Worm (Caenorhabditis elegans) whole organism, L1 larva: ENCODE results near the gene kars-1.

Experiments used
- C04F5.9 ChIP-seq: sonication (generic microtip); optimal IDR thresholded peaks from 2 replicates; lab custom pipeline; 2016; ENCODE audit warnings: missing genetic modification characterization, missing compliant biosample characterization
- C34B4.2 ChIP-seq: sonication (generic microtip); optimal IDR thresholded peaks from 2 replicates; lab custom pipeline; 2017; ENCODE audit warnings: mild to moderate bottlenecking, missing genetic modification characterization, missing compliant biosample characterization
- F16B12.6 ChIP-seq: fragments of 150-350 bp; optimal IDR thresholded peaks from 2 replicates; lab custom pipeline; 2014; ENCODE audit warnings: missing biosample characterization, missing genetic modification characterization
- Y116A8C.19 ChIP-seq: sonication (generic microtip); optimal IDR thresholded peaks from 2 replicates; lab custom pipeline; 2016; ENCODE audit warnings: missing compliant biosample characterization, missing genetic modification characterization, borderline replicate concordance
- alr-1 ChIP-seq: fragments of 200-800 bp; sonication (Bioruptor generic); optimal IDR thresholded peaks from 2 replicates; lab custom pipeline; 2018; ENCODE audit warnings: borderline replicate concordance, mild to moderate bottlenecking, missing genetic modification characterization, missing compliant biosample characterization
- aly-2 ChIP-seq: fragments of 150-350 bp; optimal IDR thresholded peaks from 2 replicates; lab custom pipeline; 2014; ENCODE audit warnings: missing biosample characterization, missing genetic modification characterization
- blmp-1 ChIP-seq: fragments of 150-350 bp; optimal IDR thresholded peaks from 2 replicates; lab custom pipeline; 2014; ENCODE audit warnings: missing biosample characterization, missing genetic modification characterization
- ceh-82 ChIP-seq, 3 experiments: fragments of 150-350 bp in 1 of 3; sonication (generic microtip) in 2 of 3; optimal IDR thresholded peaks; 2 replicates each; lab custom pipeline; 2014 to 2017; ENCODE audit warnings: missing biosample characterization in 3 of 3, missing genetic modification characterization in 3 of 3
- efl-1 ChIP-seq, 4 experiments: fragments of 150-350 bp; optimal IDR thresholded peaks in 3 of 4; peaks in 1 of 4; 1 replicate in 1 of 4; 2 replicates in 3 of 4; lab custom pipeline; 2014; ENCODE audit warnings: missing biosample characterization in 2 of 4, missing genetic modification characterization in 2 of 4, missing genetic modification reagents in 2 of 4
- elt-2 ChIP-seq: sonication (generic microtip); optimal IDR thresholded peaks from 2 replicates; lab custom pipeline; 2016; ENCODE audit warnings: missing genetic modification characterization, mild to moderate bottlenecking, inconsistent platforms, missing compliant biosample characterization, missing genetic modification reagents
- ets-5 ChIP-seq: fragments of 200-800 bp; sonication (Bioruptor generic); IDR thresholded peaks from 2 replicates; pipeline ENCODE4 v1.3.6; 2022; ENCODE audit warnings: missing genetic modification characterization, missing compliant biosample characterization
- fkh-4 ChIP-seq: sonication (generic microtip); optimal IDR thresholded peaks from 2 replicates; lab custom pipeline; 2016; ENCODE audit warnings: missing compliant biosample characterization, missing genetic modification characterization, borderline replicate concordance
- grh-1 ChIP-seq: fragments of 200-800 bp; sonication (Bioruptor generic); IDR thresholded peaks from 2 replicates; pipeline ENCODE4 v1.3.6; 2022; ENCODE audit warnings: missing genetic modification reagents, missing genetic modification characterization, missing compliant biosample characterization
- irx-1 ChIP-seq: sonication (generic microtip); optimal IDR thresholded peaks from 2 replicates; lab custom pipeline; 2016; ENCODE audit warnings: missing genetic modification characterization, missing compliant biosample characterization
- lin-13 ChIP-seq: fragments of 150-350 bp; optimal IDR thresholded peaks from 2 replicates; lab custom pipeline; 2014; ENCODE audit warnings: missing biosample characterization, missing genetic modification reagents, missing genetic modification characterization
- lin-14 ChIP-seq: fragments of 200-800 bp; sonication (Bioruptor generic); optimal IDR thresholded peaks from 2 replicates; lab custom pipeline; 2018; ENCODE audit warnings: mild to moderate bottlenecking, missing genetic modification characterization, moderate library complexity, missing compliant biosample characterization
- lin-15B ChIP-seq: fragments of 150-350 bp; sonication (generic microtip); optimal IDR thresholded peaks from 3 replicates; lab custom pipeline; 2014; ENCODE audit warnings: missing biosample characterization, missing genetic modification characterization
- lin-39 ChIP-seq: fragments of 150-350 bp; optimal IDR thresholded peaks from 2 replicates; lab custom pipeline; 2014; ENCODE audit warnings: missing biosample characterization, missing genetic modification reagents, missing genetic modification characterization
- mef-2 ChIP-seq: fragments of 150-350 bp; optimal IDR thresholded peaks from 2 replicates; lab custom pipeline; 2014; ENCODE audit warnings: missing biosample characterization, missing genetic modification characterization
- mep-1 ChIP-seq: fragments of 150-350 bp; optimal IDR thresholded peaks from 2 replicates; lab custom pipeline; 2014; ENCODE audit warnings: missing biosample characterization, missing genetic modification characterization
- nhr-12 ChIP-seq: sonication (generic microtip); optimal IDR thresholded peaks from 2 replicates; lab custom pipeline; 2017; ENCODE audit warnings: missing biosample characterization, missing genetic modification characterization
- nhr-19 ChIP-seq: fragments of 200-800 bp; sonication (Bioruptor generic); conservative IDR thresholded peaks from 2 replicates; pipeline ENCODE4 v1.3.6; 2022; ENCODE audit warnings: missing genetic modification characterization, missing compliant biosample characterization
- nhr-47 ChIP-seq: sonication (generic microtip); optimal IDR thresholded peaks from 2 replicates; lab custom pipeline; 2016; ENCODE audit warnings: mild to moderate bottlenecking, missing genetic modification characterization, moderate library complexity, missing compliant biosample characterization
- nhr-84 ChIP-seq: sonication (generic microtip); optimal IDR thresholded peaks from 2 replicates; lab custom pipeline; 2017; ENCODE audit warnings: missing biosample characterization, missing genetic modification characterization
- nhr-85 ChIP-seq: sonication (generic microtip); peaks from one replicate; lab custom pipeline; 2016; ENCODE audit warnings: missing genetic modification characterization, inconsistent platforms, missing compliant biosample characterization
- pag-3 ChIP-seq: sonication (generic microtip); optimal IDR thresholded peaks from 2 replicates; lab custom pipeline; 2017; ENCODE audit warnings: missing genetic modification characterization, mild to moderate bottlenecking, missing compliant biosample characterization, antibody characterized with exemption, borderline replicate concordance; ENCODE audit not compliant: insufficient read depth
- sup-37 ChIP-seq: fragments of 200-800 bp; sonication (Bioruptor generic); optimal IDR thresholded peaks from 2 replicates; lab custom pipeline; 2018; ENCODE audit warnings: mild to moderate bottlenecking, missing genetic modification characterization, missing compliant biosample characterization
- tbx-2 ChIP-seq: sonication (generic microtip); optimal IDR thresholded peaks from 2 replicates; lab custom pipeline; 2016; ENCODE audit warnings: missing genetic modification characterization, missing compliant biosample characterization
- tlp-1 ChIP-seq: fragments of 150-350 bp; optimal IDR thresholded peaks from 2 replicates; lab custom pipeline; 2014; ENCODE audit warnings: missing biosample characterization, missing genetic modification characterization
- unc-86 ChIP-seq: sonication (generic microtip); optimal IDR thresholded peaks from 2 replicates; lab custom pipeline; 2016; ENCODE audit warnings: missing genetic modification characterization, missing compliant biosample characterization
- unc-98 ChIP-seq: fragments of 200-800 bp; sonication (Bioruptor generic); IDR thresholded peaks from 2 replicates; pipeline ENCODE4 v1.3.6; 2022; ENCODE audit warnings: missing genetic modification characterization, missing compliant biosample characterization
- xbp-1 ChIP-seq: sonication (generic microtip); optimal IDR thresholded peaks from 2 replicates; lab custom pipeline; 2016; ENCODE audit warnings: missing genetic modification characterization, missing compliant biosample characterization

Gene kars-1

DNA sequence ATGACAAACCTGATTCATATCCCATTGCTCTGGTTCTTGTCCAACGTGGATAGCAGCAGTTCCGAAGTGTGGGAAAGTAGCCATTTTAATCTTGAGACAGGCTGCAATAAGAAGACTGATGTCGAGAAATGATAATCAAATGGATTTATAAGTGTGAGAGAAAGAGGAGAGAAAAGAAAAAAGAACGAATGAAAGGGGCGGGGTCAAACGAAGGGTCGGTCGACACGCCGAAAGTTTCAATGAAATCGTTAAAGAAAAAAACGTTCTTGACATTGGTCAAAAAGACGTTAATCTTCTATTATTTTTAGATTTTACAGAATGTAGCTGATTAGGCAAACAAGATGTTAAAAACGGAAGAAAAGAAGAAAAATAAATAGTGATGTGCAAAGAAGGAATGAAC lies 14.4 kb downstream of the kars-1 start, which contains the start of gene cth-2:
Gene cth-2 (minus strand): TSS at position 101 of the 400 bp plus-strand sequence.
- TF ChIP-seq blmp-1 (tag; lab: Kevin White, UChicago), result peak; percentile 64
- peak; percentile 32 for TF ChIP-seq lin-14 (GFP tag; lab: Kevin White, UChicago)
- no peak for TF ChIP-seq ets-5
- TF ChIP-seq mep-1 (tag; lab: Kevin White, UChicago), result peak; percentile 12

ce11 chrII:7056328-7056727 lies 15.9 kb downstream of the kars-1 start:
- no peak for TF ChIP-seq lin-14 (GFP tag; lab: Kevin White, UChicago)

ce11 chrII:7054987-7055386 lies 17.2 kb downstream of the kars-1 start, which contains the start of gene ZK1127.3:
TSS of gene ZK1127.3 (plus strand) at chrII:7055287.
- TF ChIP-seq fkh-4 (no peak), C34B4.2 (tag; lab: Kevin White, UChicago) (no peak), blmp-1 (tag; lab: Kevin White, UChicago) (no peak), sup-37 (GFP tag; lab: Kevin White, UChicago) (no peak), aly-2 (tag; lab: Kevin White, UChicago) (no peak), irx-1 (tag; lab: Kevin White, UChicago) (no peak), Y116A8C.19 (tag; lab: Kevin White, UChicago) (no peak), unc-86 (tag; lab: Kevin White, UChicago) (no peak), nhr-85 (no peak), nhr-12 (no peak), alr-1 (tag; lab: Kevin White, UChicago) (no peak), elt-2 (tag; lab: Kevin White, UChicago) (no peak), nhr-47 (no peak), tbx-2 (tag; lab: Kevin White, UChicago) (no peak), pag-3 (no peak), unc-98 (GFP tag; lab: Robert Waterston, UW) (no peak), lin-15B (tag; lab: Kevin White, UChicago) (no peak), nhr-84 (tag; lab: Kevin White, UChicago) (no peak)

- TF ChIP-seq ceh-82 (tag; optimal IDR thresholded peaks at IDR 0.05; lab: Kevin White, UChicago) (no peak), xbp-1 (tag; lab: Kevin White, UChicago) (no peak), nhr-19 (GFP tag; lab: Robert Waterston, UW) (no peak), C04F5.9 (tag; lab: Kevin White, UChicago) (no peak), elt-2 (tag; lab: Kevin White, UChicago) (no peak), lin-14 (GFP tag; lab: Kevin White, UChicago) (no peak), F16B12.6 (tag; lab: Kevin White, UChicago) (no peak), blmp-1 (tag; lab: Kevin White, UChicago) (no peak), grh-1 (no peak), tlp-1 (no peak), lin-39 (tag; lab: Kevin White, UChicago) (no peak)
Observed at ce11 chrII:7053649-7054048, 18.6 kb downstream of the kars-1 start, which contains the start of gene ZK1127.4. TSS of gene ZK1127.4 (plus strand) at chrII:7053949.

- TF ChIP-seq efl-1 (optimal IDR thresholded peaks at IDR 0.05; lab: Kevin White, UChicago), result no peak
- peak in 1 of 2 experiments; percentile 67 for TF ChIP-seq efl-1 (GFP tag; optimal IDR thresholded peaks at IDR 0.05 in 1 of 2; lab: Kevin White, UChicago)
- TF ChIP-seq mef-2, result no peak
- no peak for TF ChIP-seq F16B12.6 (tag; lab: Kevin White, UChicago)
- TF ChIP-seq blmp-1 (tag; lab: Kevin White, UChicago), result no peak
- TF ChIP-seq lin-13 (GFP tag; lab: Kevin White, UChicago), result no peak
Observed at ce11 chrII:7053001-7053400, 19.2 kb downstream of the kars-1 start, which contains the start of gene ZK1127.13. TSS of gene ZK1127.13 (plus strand) at chrII:7053301.
